Worm (Caenorhabditis elegans) whole organism, L4/young adult: ENCODE results near the gene nhx-6.

Experiments used
- dao-5 ChIP-seq: sonication (generic microtip); optimal IDR thresholded peaks from 2 replicates; lab custom pipeline; 2016; ENCODE audit warnings: missing genotype, missing genetic modification characterization, moderate library complexity, missing compliant biosample characterization
- him-1 ChIP-seq: sonication (generic microtip); optimal IDR thresholded peaks from 2 replicates; lab custom pipeline; 2016; ENCODE audit warnings: missing genotype, missing genetic modification reagents, missing genetic modification characterization, missing compliant biosample characterization

DNA sequence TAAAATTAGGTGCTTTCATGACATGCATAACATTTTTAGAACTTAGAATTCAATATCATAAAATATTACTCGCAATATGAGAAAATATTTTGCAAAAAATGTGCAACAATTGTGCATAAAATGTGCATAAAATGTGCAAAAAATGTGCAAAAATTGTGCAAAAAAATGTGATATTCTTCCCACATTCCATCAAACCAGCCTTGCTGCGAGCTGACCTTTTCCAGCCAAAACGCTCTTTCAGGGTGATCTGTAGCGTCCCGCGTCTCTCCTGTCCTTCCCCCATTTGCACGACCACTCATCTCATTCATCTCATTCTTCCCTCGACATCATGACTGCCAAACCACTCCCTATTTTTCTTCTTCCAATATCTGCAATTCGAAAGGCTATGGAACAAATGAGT is 5.5 kb downstream of the nhx-6 start, which contains the start of gene fbxb-17:
- no peak for TF ChIP-seq him-1
- no peak for TF ChIP-seq dao-5
